Worm (Caenorhabditis elegans) whole organism, young adult: ENCODE results near the gene tat-4.

Experiments
- B0336.3 ChIP-seq: fragments of 200-800 bp; sonication (Bioruptor generic); IDR thresholded peaks from 2 replicates; pipeline ENCODE4 v1.3.6; 2022; ENCODE audit warnings: missing genetic modification characterization, missing compliant biosample characterization
- C17E4.6 ChIP-seq: fragments of 200-800 bp; sonication (Bioruptor generic); IDR thresholded peaks from 2 replicates; pipeline ENCODE4 v1.3.6; 2022; ENCODE audit warnings: missing genetic modification reagents, missing genetic modification characterization, missing compliant biosample characterization
- F10E7.11 ChIP-seq: sonication (generic microtip); optimal IDR thresholded peaks from 2 replicates; lab custom pipeline; 2017; ENCODE audit warnings: mild to moderate bottlenecking, missing genetic modification characterization, moderate library complexity, missing compliant biosample characterization
- F22D6.2 ChIP-seq: sonication (generic microtip); optimal IDR thresholded peaks from 2 replicates; lab custom pipeline; 2016; ENCODE audit warnings: mild to moderate bottlenecking, missing genetic modification characterization, missing compliant biosample characterization
- F23B12.7 ChIP-seq: sonication (generic microtip); optimal IDR thresholded peaks from 2 replicates; lab custom pipeline; 2017; ENCODE audit warnings: missing genetic modification characterization, mild to moderate bottlenecking, missing compliant biosample characterization, antibody characterized with exemption, moderate library complexity; ENCODE audit not compliant: insufficient read depth
- F39B2.1 ChIP-seq: fragments of 200-800 bp; sonication (Bioruptor generic); IDR thresholded peaks from 2 replicates; pipeline ENCODE4 v1.3.6; 2022; ENCODE audit warnings: missing genetic modification reagents, missing genetic modification characterization, missing compliant biosample characterization
- F52B5.7 ChIP-seq: sonication (generic microtip); optimal IDR thresholded peaks from 2 replicates; lab custom pipeline; 2016; ENCODE audit warnings: mild to moderate bottlenecking, missing genetic modification characterization, missing compliant biosample characterization
- K12H6.12 ChIP-seq: fragments of 200-800 bp; sonication (Bioruptor generic); optimal IDR thresholded peaks from 2 replicates; lab custom pipeline; 2018; ENCODE audit warnings: mild to moderate bottlenecking, missing genetic modification characterization, missing compliant biosample characterization
- Y53F4B.3 ChIP-seq: fragments of 200-800 bp; sonication (Bioruptor generic); IDR thresholded peaks from 2 replicates; pipeline ENCODE4 v1.3.6; 2022; ENCODE audit warnings: missing genetic modification reagents, missing genetic modification characterization, missing compliant biosample characterization
- Y67H2A.10 ChIP-seq: fragments of 200-800 bp; sonication (Bioruptor generic); conservative IDR thresholded peaks from 2 replicates; pipeline ENCODE4 v1.3.6; 2022; ENCODE audit warnings: missing genetic modification reagents, missing genetic modification characterization, missing compliant biosample characterization
- aptf-3 ChIP-seq: fragments of 200-800 bp; sonication (Bioruptor generic); IDR thresholded peaks from 2 replicates; pipeline ENCODE4 v1.3.6; 2022; ENCODE audit warnings: missing genetic modification characterization, missing compliant biosample characterization
- attf-5 ChIP-seq: fragments of 200-800 bp; sonication (Bioruptor generic); optimal IDR thresholded peaks from 2 replicates; lab custom pipeline; 2018; ENCODE audit warnings: mild to moderate bottlenecking, missing genetic modification characterization, missing compliant biosample characterization
- bed-1 ChIP-seq: fragments of 200-800 bp; sonication (Bioruptor generic); IDR thresholded peaks from 2 replicates; pipeline ENCODE4 v1.3.6; 2022; ENCODE audit warnings: missing genetic modification reagents, missing genetic modification characterization, missing compliant biosample characterization
- bed-2 ChIP-seq: fragments of 200-800 bp; sonication (Bioruptor generic); IDR thresholded peaks from 2 replicates; pipeline ENCODE4 v1.3.6; 2022; ENCODE audit warnings: missing genetic modification reagents, missing genetic modification characterization, missing compliant biosample characterization
- ccch-3 ChIP-seq: fragments of 200-800 bp; sonication (Bioruptor generic); optimal IDR thresholded peaks from 2 replicates; lab custom pipeline; 2018; ENCODE audit warnings: mild to moderate bottlenecking, missing genetic modification characterization, missing compliant biosample characterization
- cebp-1 ChIP-seq, 2 experiments: fragments of 200-800 bp in 1 of 2; sonication (Bioruptor generic) in 1 of 2; sonication (generic microtip) in 1 of 2; IDR thresholded peaks in 1 of 2; optimal IDR thresholded peaks in 1 of 2; 2 replicates each; pipeline versions ENCODE4 v1.3.6 to Lab custom; 2017 to 2022; ENCODE audit warnings: missing compliant biosample characterization in 2 of 2, missing genetic modification characterization in 2 of 2, mild to moderate bottlenecking in 1 of 2, missing genetic modification reagents in 1 of 2, moderate library complexity in 1 of 2
- cebp-2 ChIP-seq: fragments of 200-800 bp; sonication (Bioruptor generic); IDR thresholded peaks from 2 replicates; pipeline ENCODE4 v1.3.6; 2022; ENCODE audit warnings: missing genetic modification characterization, missing compliant biosample characterization
- ceh-100 ChIP-seq: fragments of 200-800 bp; sonication (Bioruptor generic); IDR thresholded peaks from 2 replicates; pipeline ENCODE4 v1.3.6; 2022; ENCODE audit warnings: missing genetic modification reagents, missing genetic modification characterization, missing compliant biosample characterization
- ceh-27 ChIP-seq: fragments of 200-800 bp; sonication (Bioruptor generic); optimal IDR thresholded peaks from 2 replicates; lab custom pipeline; 2018; ENCODE audit warnings: mild to moderate bottlenecking, missing genetic modification characterization, moderate library complexity, missing compliant biosample characterization
- ceh-58 ChIP-seq: fragments of 200-800 bp; sonication (Bioruptor generic); IDR thresholded peaks from 2 replicates; pipeline ENCODE4 v1.3.6; 2022; ENCODE audit warnings: missing genetic modification characterization, missing compliant biosample characterization
- ceh-91 ChIP-seq: fragments of 200-800 bp; sonication (Bioruptor generic); IDR thresholded peaks from 2 replicates; pipeline ENCODE4 v1.3.6; 2022; ENCODE audit warnings: missing genetic modification reagents, missing genetic modification characterization, missing compliant biosample characterization
- dox-1 ChIP-seq: fragments of 200-800 bp; sonication (Bioruptor generic); IDR thresholded peaks from 2 replicates; pipeline ENCODE4 v1.3.6; 2022; ENCODE audit warnings: missing genetic modification reagents, missing genetic modification characterization, missing compliant biosample characterization
- efl-1 ChIP-seq: fragments of 150-350 bp; optimal IDR thresholded peaks from 2 replicates; lab custom pipeline; 2014; ENCODE audit warnings: missing biosample characterization, missing genetic modification reagents, missing genetic modification characterization
- ekl-4 ChIP-seq: fragments of 200-800 bp; sonication (Bioruptor generic); IDR thresholded peaks from 2 replicates; pipeline ENCODE4 v1.3.6; 2022; ENCODE audit warnings: missing genetic modification reagents, missing genetic modification characterization, missing compliant biosample characterization
- fkh-3 ChIP-seq: sonication (generic microtip); optimal IDR thresholded peaks from 2 replicates; lab custom pipeline; 2016; ENCODE audit warnings: mild to moderate bottlenecking, missing genetic modification characterization, missing compliant biosample characterization
- him-1 ChIP-seq: sonication (generic microtip); optimal IDR thresholded peaks from 2 replicates; lab custom pipeline; 2016; ENCODE audit warnings: missing genotype, missing genetic modification reagents, missing genetic modification characterization, missing compliant biosample characterization
- hlh-12 ChIP-seq: sonication (generic microtip); optimal IDR thresholded peaks from 2 replicates; lab custom pipeline; 2016; ENCODE audit warnings: missing genetic modification characterization, missing compliant biosample characterization
- hsf-1 ChIP-seq: fragments of 200-800 bp; sonication (Bioruptor generic); IDR thresholded peaks from 2 replicates; pipeline ENCODE4 v1.3.6; 2022; ENCODE audit warnings: missing genetic modification reagents, missing genetic modification characterization, missing compliant biosample characterization
- let-526 ChIP-seq: fragments of 200-800 bp; sonication (Bioruptor generic); IDR thresholded peaks from 2 replicates; pipeline ENCODE4 v1.3.6; 2022; ENCODE audit warnings: missing genetic modification reagents, missing genetic modification characterization, missing compliant biosample characterization
- lsy-27 ChIP-seq: sonication (generic microtip); optimal IDR thresholded peaks from 2 replicates; lab custom pipeline; 2017; ENCODE audit warnings: missing genetic modification characterization, mild to moderate bottlenecking, missing compliant biosample characterization, antibody characterized with exemption, missing genotype, borderline replicate concordance; ENCODE audit not compliant: insufficient read depth
- madf-10 ChIP-seq: sonication (generic microtip); optimal IDR thresholded peaks from 2 replicates; lab custom pipeline; 2016; ENCODE audit warnings: mild to moderate bottlenecking, missing genetic modification characterization, missing compliant biosample characterization
- madf-3 ChIP-seq: fragments of 200-800 bp; sonication (Bioruptor generic); IDR thresholded peaks from 2 replicates; pipeline ENCODE4 v1.3.6; 2022; ENCODE audit warnings: missing genetic modification reagents, missing genetic modification characterization, missing compliant biosample characterization
- mcd-1 ChIP-seq: fragments of 200-800 bp; sonication (Bioruptor generic); IDR thresholded peaks from 2 replicates; pipeline ENCODE4 v1.3.6; 2022; ENCODE audit warnings: missing genetic modification reagents, missing genetic modification characterization, missing compliant biosample characterization
- nhr-120 ChIP-seq: fragments of 200-800 bp; sonication (Bioruptor generic); IDR thresholded peaks from 2 replicates; pipeline ENCODE4 v1.3.6; 2022; ENCODE audit warnings: missing genetic modification characterization, missing compliant biosample characterization
- nhr-179 ChIP-seq: sonication (generic microtip); optimal IDR thresholded peaks from 2 replicates; lab custom pipeline; 2016; ENCODE audit warnings: mild to moderate bottlenecking, missing genetic modification characterization, missing compliant biosample characterization
- nhr-27 ChIP-seq: fragments of 200-800 bp; sonication (Bioruptor generic); optimal IDR thresholded peaks from 2 replicates; lab custom pipeline; 2018; ENCODE audit warnings: mild to moderate bottlenecking, missing genetic modification characterization, moderate library complexity, missing compliant biosample characterization
- nhr-80 ChIP-seq: sonication (generic microtip); optimal IDR thresholded peaks from 2 replicates; lab custom pipeline; 2016; ENCODE audit warnings: missing genetic modification characterization, missing compliant biosample characterization
- pbrm-1 ChIP-seq: fragments of 200-800 bp; sonication (Bioruptor generic); IDR thresholded peaks from 2 replicates; pipeline ENCODE4 v1.3.6; 2022; ENCODE audit warnings: missing genetic modification reagents, missing genetic modification characterization, missing compliant biosample characterization
- rpc-1 ChIP-seq, 2 experiments: fragments of 150-350 bp in 1 of 2; sonication (generic microtip) in 1 of 2; optimal IDR thresholded peaks; 2 replicates each; lab custom pipeline; 2014 to 2018; ENCODE audit warnings: missing biosample characterization in 1 of 2, missing genetic modification characterization in 1 of 2, missing genetic modification reagents in 1 of 2, missing genotype in 1 of 2
- snpc-1.3 ChIP-seq: sonication (generic microtip); optimal IDR thresholded peaks from 2 replicates; lab custom pipeline; 2017; ENCODE audit warnings: missing genetic modification characterization, mild to moderate bottlenecking, missing compliant biosample characterization, antibody characterized with exemption, moderate library complexity, missing genotype, missing genetic modification reagents; ENCODE audit not compliant: insufficient read depth
- tlf-1 ChIP-seq: fragments of 200-800 bp; sonication (Bioruptor generic); optimal IDR thresholded peaks from 2 replicates; lab custom pipeline; 2018; ENCODE audit warnings: mild to moderate bottlenecking, missing genetic modification characterization, missing compliant biosample characterization
- xnd-1 ChIP-seq: sonication (generic microtip); optimal IDR thresholded peaks from 2 replicates; lab custom pipeline; 2016; ENCODE audit warnings: missing genotype, missing genetic modification reagents, missing genetic modification characterization, missing compliant biosample characterization
- ztf-18 ChIP-seq: sonication (generic microtip); optimal IDR thresholded peaks from 2 replicates; lab custom pipeline; 2016; ENCODE audit warnings: missing genotype, mild to moderate bottlenecking, missing genetic modification characterization, missing compliant biosample characterization
- ztf-22 ChIP-seq: fragments of 200-800 bp; sonication (Bioruptor generic); optimal IDR thresholded peaks from 2 replicates; lab custom pipeline; 2018; ENCODE audit warnings: mild to moderate bottlenecking, missing genetic modification characterization, moderate library complexity, missing compliant biosample characterization
- ztf-28 ChIP-seq: fragments of 200-800 bp; sonication (Bioruptor generic); IDR thresholded peaks from 2 replicates; pipeline ENCODE4 v1.3.6; 2022; ENCODE audit warnings: missing genetic modification reagents, missing genetic modification characterization, missing compliant biosample characterization
- ztf-3 ChIP-seq: fragments of 200-800 bp; sonication (Bioruptor generic); optimal IDR thresholded peaks from 2 replicates; lab custom pipeline; 2018; ENCODE audit warnings: mild to moderate bottlenecking, missing genetic modification characterization, missing compliant biosample characterization
- ztf-6 ChIP-seq: fragments of 200-800 bp; sonication (Bioruptor generic); IDR thresholded peaks from 2 replicates; pipeline ENCODE4 v1.3.6; 2022; ENCODE audit warnings: missing genetic modification reagents, missing genetic modification characterization, missing compliant biosample characterization

tat-4 gene

DNA sequence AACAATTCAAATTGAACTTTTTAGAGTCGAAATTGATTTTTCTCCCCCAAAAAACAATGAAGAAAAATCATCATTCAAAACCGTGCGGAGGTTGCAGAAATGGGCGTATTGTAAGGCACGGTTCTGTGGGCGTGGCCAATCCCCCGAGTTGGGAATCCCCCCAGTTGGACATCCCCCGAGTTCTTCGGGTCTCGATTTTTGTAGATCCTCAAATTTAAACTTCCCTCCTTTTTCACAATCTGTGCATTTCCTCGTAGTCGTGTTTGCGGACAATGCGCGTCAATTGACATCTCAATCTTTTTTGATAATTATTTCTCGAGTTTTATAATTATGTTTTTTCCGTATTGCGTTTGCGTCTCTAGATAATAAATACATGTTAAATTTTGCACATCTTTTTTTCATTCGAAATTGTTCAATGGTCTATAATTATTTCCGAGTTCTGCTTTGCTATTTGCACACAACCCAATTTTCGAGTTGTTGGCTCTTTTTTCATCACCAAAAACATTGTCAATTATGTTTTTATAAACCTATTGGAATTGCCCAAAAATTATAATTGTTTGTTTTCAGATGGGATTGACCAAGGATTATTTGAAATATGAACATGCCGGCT, 25.8 kb upstream of the tat-4 start, which contains the start of gene F13H8.2 (continued):
- TF ChIP-seq tlf-1 (GFP tag; lab: Kevin White, UChicago) (peak; percentile 52), ccch-3 (GFP tag; lab: Kevin White, UChicago) (no peak), hsf-1 (GFP tag; lab: Robert Waterston, UW) (peak; percentile 37; the same call in 1 of the 2 replicates), nhr-120 (GFP tag; lab: Robert Waterston, UW) (no peak), nhr-179 (tag; lab: Kevin White, UChicago) (no peak), F39B2.1 (GFP tag; lab: Robert Waterston, UW) (no peak), F22D6.2 (no peak), K12H6.12 (tag; lab: Kevin White, UChicago) (peak; percentile 35), bed-1 (no peak), him-1 (tag; lab: Kevin White, UChicago) (peak; percentile 19), hlh-12 (tag; lab: Kevin White, UChicago) (no peak), xnd-1 (no peak), aptf-3 (GFP tag; lab: Robert Waterston, UW) (no peak), mcd-1 (GFP tag; lab: Robert Waterston, UW) (peak; percentile 90), nhr-80 (peak; percentile 10), ztf-22 (GFP tag; lab: Kevin White, UChicago) (no peak), snpc-1.3 (tag; lab: Kevin White, UChicago) (no peak), Y67H2A.10 (no peak), ztf-3 (GFP tag; lab: Kevin White, UChicago) (no peak), ztf-6 (peak; percentile 50; the same call in 1 of the 2 replicates), pbrm-1 (GFP tag; lab: Robert Waterston, UW) (peak; percentile 92), ekl-4 (peak; percentile 86), Y53F4B.3 (peak; percentile 85), rpc-1 (optimal IDR thresholded peaks at IDR 0.05; lab: Kevin White, UChicago) (no peak), rpc-1 (tag; optimal IDR thresholded peaks at IDR 0.05; lab: Kevin White, UChicago) (no peak), dox-1 (peak; percentile 96), ceh-100 (GFP tag; lab: Robert Waterston, UW) (peak; percentile 98), efl-1 (GFP tag; lab: Kevin White, UChicago) (peak; percentile 76), ztf-18 (peak; percentile 56), nhr-27 (tag; lab: Kevin White, UChicago) (no peak), F23B12.7 (tag; lab: Kevin White, UChicago) (peak; percentile 95), F10E7.11 (tag; lab: Kevin White, UChicago) (no peak), ceh-27 (GFP tag; lab: Kevin White, UChicago) (peak; percentile 69), B0336.3 (GFP tag; lab: Robert Waterston, UW) (no peak; the same call in 1 of the 2 replicates), bed-2 (GFP tag; lab: Robert Waterston, UW) (peak; percentile 88), madf-3 (GFP tag; lab: Robert Waterston, UW) (0 out of 2 replicates have a peak, but pooled peaks have one; percentile 15), madf-10 (tag; lab: Kevin White, UChicago) (peak; percentile 23), ztf-28 (peak; percentile 95), cebp-1 (GFP tag; IDR thresholded peaks at IDR 0.05; lab: Robert Waterston, UW) (peak; percentile 48; the same call in 1 of the 2 replicates), cebp-1 (tag; optimal IDR thresholded peaks at IDR 0.05; lab: Kevin White, UChicago) (no peak), ceh-91 (GFP tag; lab: Robert Waterston, UW) (peak; percentile 78), fkh-3 (tag; lab: Kevin White, UChicago) (no peak), attf-5 (GFP tag; lab: Kevin White, UChicago) (peak; percentile 84), cebp-2 (GFP tag; lab: Robert Waterston, UW) (0 out of 2 replicates have a peak, but pooled peaks have one; percentile 32), lsy-27 (tag; lab: Kevin White, UChicago) (no peak), let-526 (GFP tag; lab: Robert Waterston, UW) (0 out of 2 replicates have a peak, but pooled peaks have one; percentile 9), F52B5.7 (tag; lab: Kevin White, UChicago) (no peak), C17E4.6 (GFP tag; lab: Robert Waterston, UW) (peak; percentile 70; the same call in 1 of the 2 replicates), ceh-58 (GFP tag; lab: Robert Waterston, UW) (no peak)
